Worm (Caenorhabditis elegans): ENCODE data around the gene srx-51.

- TF ChIP-seq ama-1 (optimal IDR thresholded peaks at IDR 0.05) (no peak), flt-1 (GFP tag; IDR thresholded peaks at IDR 0.05) (no peak), aly-1 (tag; optimal IDR thresholded peaks at IDR 0.05) (no peak), B0310.2 (tag; optimal IDR thresholded peaks at IDR 0.05) (no peak), hnd-1 (tag; optimal IDR thresholded peaks at IDR 0.05) (no peak), pes-1 (GFP tag; IDR thresholded peaks at IDR 0.05) (no peak), ets-7 (tag; optimal IDR thresholded peaks at IDR 0.05) (no peak), ceh-13 (GFP tag; optimal IDR thresholded peaks at IDR 0.05) (no peak), tbx-11 (GFP tag; IDR thresholded peaks at IDR 0.05) (no peak), hmbx-1 (tag; optimal IDR thresholded peaks at IDR 0.05) (no peak), tra-4 (tag; optimal IDR thresholded peaks at IDR 0.05) (no peak), sea-1 (GFP tag; conservative IDR thresholded peaks at IDR 0.05) (no peak), hmg-4 (GFP tag; optimal IDR thresholded peaks at IDR 0.05) (no peak)
These were observed 12.2 kb downstream of the srx-51 start, which contains the start of gene str-96 for ce11 chrV:15293865-15294264.

Measured in whole organism, early embryonic.